Worm (Caenorhabditis elegans) whole organism, mixed stage, embryonic: ENCODE results near the gene C23H3.9.
A peak's percentile ranks its signal among the peaks of the same experiment; 100 is the strongest.

ENCODE experiments used
- M03D4.4 ChIP-seq: sonication (generic microtip); optimal IDR thresholded peaks from 2 replicates; lab custom pipeline; 2017; ENCODE audit warnings: mild to moderate bottlenecking, missing genetic modification characterization, missing compliant biosample characterization
- ceh-39 ChIP-seq: fragments of 150-350 bp; optimal IDR thresholded peaks from 2 replicates; lab custom pipeline; 2014; ENCODE audit warnings: missing biosample characterization, missing genetic modification characterization
- ceh-43 ChIP-seq: fragments of 200-800 bp; sonication (Bioruptor generic); optimal IDR thresholded peaks from 2 replicates; lab custom pipeline; 2018; ENCODE audit warnings: mild to moderate bottlenecking, missing genetic modification characterization, moderate library complexity, missing compliant biosample characterization
- ceh-83 ChIP-seq: fragments of 200-800 bp; sonication (Bioruptor generic); optimal IDR thresholded peaks from 2 replicates; lab custom pipeline; 2018; ENCODE audit warnings: mild to moderate bottlenecking, missing genetic modification characterization, missing compliant biosample characterization
- ces-1 ChIP-seq: fragments of 150-350 bp; optimal IDR thresholded peaks from 2 replicates; lab custom pipeline; 2014; ENCODE audit warnings: missing biosample characterization, missing genetic modification reagents, missing genetic modification characterization
- drap-1 ChIP-seq: fragments of 200-800 bp; sonication (Bioruptor generic); optimal IDR thresholded peaks from 3 replicates; lab custom pipeline; 2018; ENCODE audit warnings: mild to moderate bottlenecking, missing genetic modification characterization, missing compliant biosample characterization
- elt-1 ChIP-seq: sonication (generic microtip); optimal IDR thresholded peaks from 2 replicates; lab custom pipeline; 2017; ENCODE audit warnings: missing genetic modification characterization, mild to moderate bottlenecking, missing compliant biosample characterization, antibody characterized with exemption, moderate library complexity, borderline replicate concordance; ENCODE audit not compliant: insufficient read depth
- elt-3 ChIP-seq: fragments of 150-350 bp; optimal IDR thresholded peaks from 2 replicates; lab custom pipeline; 2014; ENCODE audit warnings: missing biosample characterization, missing genetic modification characterization
- flh-1 ChIP-seq: fragments of 200-800 bp; sonication (Bioruptor generic); optimal IDR thresholded peaks from 2 replicates; lab custom pipeline; 2018; ENCODE audit warnings: mild to moderate bottlenecking, missing genetic modification characterization, moderate library complexity, missing compliant biosample characterization
- ham-2 ChIP-seq: fragments of 200-800 bp; sonication (Bioruptor generic); optimal IDR thresholded peaks from 2 replicates; lab custom pipeline; 2018; ENCODE audit warnings: mild to moderate bottlenecking, missing genetic modification characterization, missing compliant biosample characterization
- hlh-1 ChIP-seq: fragments of 150-350 bp; optimal IDR thresholded peaks from 2 replicates; lab custom pipeline; 2014; ENCODE audit warnings: missing biosample characterization, missing genetic modification reagents, missing genetic modification characterization
- lin-13 ChIP-seq: fragments of 150-350 bp; optimal IDR thresholded peaks from 2 replicates; lab custom pipeline; 2014; ENCODE audit warnings: missing biosample characterization, missing genetic modification characterization
- lin-32 ChIP-seq: fragments of 200-800 bp; sonication (Bioruptor generic); optimal IDR thresholded peaks from 2 replicates; lab custom pipeline; 2018; ENCODE audit warnings: mild to moderate bottlenecking, missing genetic modification characterization, missing compliant biosample characterization
- lsy-2 ChIP-seq: fragments of 150-350 bp; optimal IDR thresholded peaks from 2 replicates; lab custom pipeline; 2014; ENCODE audit warnings: missing biosample characterization, missing genetic modification characterization
- mab-5 ChIP-seq: fragments of 150-350 bp; optimal IDR thresholded peaks from 2 replicates; lab custom pipeline; 2014; ENCODE audit warnings: missing biosample characterization, missing genetic modification characterization
- mep-1 ChIP-seq: fragments of 150-350 bp; optimal IDR thresholded peaks from 2 replicates; lab custom pipeline; 2017; ENCODE audit warnings: missing biosample characterization, missing genetic modification reagents, missing genetic modification characterization, inconsistent platforms
- mls-2 ChIP-seq: sonication (generic microtip); optimal IDR thresholded peaks from 2 replicates; lab custom pipeline; 2016; ENCODE audit warnings: mild to moderate bottlenecking, missing genetic modification characterization, moderate library complexity, missing compliant biosample characterization
- nhr-12 ChIP-seq: fragments of 150-350 bp; optimal IDR thresholded peaks from 2 replicates; lab custom pipeline; 2014; ENCODE audit warnings: missing biosample characterization, missing genetic modification characterization
- nhr-2 ChIP-seq: fragments of 150-350 bp; optimal IDR thresholded peaks from 2 replicates; lab custom pipeline; 2014; ENCODE audit warnings: missing biosample characterization, missing genetic modification characterization
- nhr-237 ChIP-seq: fragments of 150-350 bp; optimal IDR thresholded peaks from 2 replicates; lab custom pipeline; 2014; ENCODE audit warnings: missing biosample characterization, missing genetic modification characterization
- nhr-28 ChIP-seq: fragments of 150-350 bp; optimal IDR thresholded peaks from 2 replicates; lab custom pipeline; 2014; ENCODE audit warnings: missing biosample characterization, missing genetic modification characterization
- pha-4 ChIP-seq: fragments of 150-350 bp; optimal IDR thresholded peaks from 2 replicates; lab custom pipeline; 2018; ENCODE audit warnings: missing biosample characterization, missing genetic modification reagents, missing genetic modification characterization
- sem-2 ChIP-seq: fragments of 200-800 bp; sonication (Bioruptor generic); optimal IDR thresholded peaks from 2 replicates; lab custom pipeline; 2018; ENCODE audit warnings: mild to moderate bottlenecking, missing genetic modification characterization, missing compliant biosample characterization
- sptf-1 ChIP-seq: sonication (generic microtip); optimal IDR thresholded peaks from 2 replicates; lab custom pipeline; 2017; ENCODE audit warnings: mild to moderate bottlenecking, missing genetic modification characterization, moderate library complexity, missing compliant biosample characterization
- tbx-8 ChIP-seq: fragments of 200-800 bp; sonication (Bioruptor generic); optimal IDR thresholded peaks from 2 replicates; lab custom pipeline; 2018; ENCODE audit warnings: mild to moderate bottlenecking, missing genetic modification characterization, moderate library complexity, missing compliant biosample characterization
- unc-120 ChIP-seq: sonication (generic microtip); optimal IDR thresholded peaks from 2 replicates; lab custom pipeline; 2017; ENCODE audit warnings: missing genetic modification characterization, missing compliant biosample characterization; ENCODE audit not compliant: poor library complexity, severe bottlenecking
- unc-39 ChIP-seq: fragments of 150-350 bp; optimal IDR thresholded peaks from 2 replicates; lab custom pipeline; 2014; ENCODE audit warnings: missing biosample characterization, missing genetic modification characterization
- unc-62 ChIP-seq: fragments of 150-350 bp; optimal IDR thresholded peaks from 2 replicates; lab custom pipeline; 2014; ENCODE audit warnings: missing biosample characterization, missing genetic modification reagents, missing genetic modification characterization
- zip-8 ChIP-seq: fragments of 150-350 bp; optimal IDR thresholded peaks from 2 replicates; lab custom pipeline; 2014; ENCODE audit warnings: missing biosample characterization, missing genetic modification characterization
- ztf-11 ChIP-seq: fragments of 150-350 bp; optimal IDR thresholded peaks from 2 replicates; lab custom pipeline; 2014; ENCODE audit warnings: missing biosample characterization, missing genetic modification characterization

The C23H3.9 gene

ce11 chrII:46116-46515 is 33.0 kb downstream of the C23H3.9 start, which contains the start of gene rpt-4:
Gene rpt-4, minus strand, starts transcription at chrII:46216.
- TF ChIP-seq pha-4 (tag; lab: Kevin White, UChicago) (no peak), ceh-43 (GFP tag; lab: Kevin White, UChicago) (no peak), sptf-1 (no peak), mab-5 (tag; lab: Kevin White, UChicago) (no peak), mep-1 (no peak), ham-2 (GFP tag; lab: Kevin White, UChicago) (no peak), nhr-28 (tag; lab: Kevin White, UChicago) (no peak), elt-1 (tag; lab: Kevin White, UChicago) (no peak), mls-2 (no peak), tbx-8 (GFP tag; lab: Kevin White, UChicago) (no peak), lin-13 (tag; lab: Kevin White, UChicago) (no peak), unc-62 (GFP tag; lab: Kevin White, UChicago) (no peak), unc-39 (tag; lab: Kevin White, UChicago) (no peak)
- TF ChIP-seq, all 35 proteins: peak for 0

DNA sequence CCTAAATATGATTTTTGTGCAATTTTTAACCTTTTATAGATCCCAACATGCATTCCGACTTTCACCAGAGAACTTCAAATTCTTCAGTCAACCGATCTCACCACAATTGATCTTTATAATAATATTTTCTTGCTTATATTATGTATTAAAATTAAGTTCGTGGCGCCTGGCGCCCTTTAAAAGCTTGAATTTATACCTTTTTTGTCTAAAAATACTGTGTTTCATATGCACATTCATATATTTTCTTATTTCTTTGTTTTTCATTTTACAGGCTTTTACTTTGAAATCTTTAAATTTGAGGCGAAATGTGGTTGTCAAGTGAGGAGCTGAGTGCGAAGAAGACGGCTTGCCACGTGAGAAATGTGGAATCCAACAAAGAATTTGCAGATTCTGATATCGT is 34.3 kb downstream of the C23H3.9 start, which contains the start of gene rpoa-49:
rpoa-49 (plus strand) TSS at position 301 of the 400 bp plus-strand sequence.
- TF ChIP-seq sptf-1: no peak
- no peak for TF ChIP-seq hlh-1 (tag; lab: Kevin White, UChicago)
- TF ChIP-seq flh-1: no peak
- no peak for TF ChIP-seq sem-2 (GFP tag; lab: Kevin White, UChicago)
- TF ChIP-seq unc-39 (tag; lab: Kevin White, UChicago): no peak
- no peak for TF ChIP-seq tbx-8 (GFP tag; lab: Kevin White, UChicago)

DNA sequence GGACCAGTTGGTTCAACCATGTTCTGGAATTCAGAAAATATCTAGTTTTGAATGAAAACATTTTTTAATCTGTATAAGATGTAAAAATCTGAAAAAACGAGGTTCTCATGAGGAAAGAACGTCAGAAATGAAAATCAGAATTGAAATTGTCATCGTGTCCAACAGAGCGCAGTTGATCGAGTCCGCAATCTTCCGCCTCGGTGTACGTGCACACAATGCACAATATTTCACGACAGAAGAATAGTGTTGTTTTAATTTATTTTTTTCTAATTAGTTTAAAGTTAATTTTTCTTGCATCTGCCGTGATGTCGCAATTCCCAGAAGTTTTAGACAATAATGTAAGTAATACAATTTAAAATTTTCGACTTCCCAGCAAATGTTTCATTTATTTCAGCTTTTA is 35.4 kb downstream of the C23H3.9 start, which contains the start of gene nfyc-1:
nfyc-1 (plus strand) TSS at position 268 of the 400 bp plus-strand sequence.
- TF ChIP-seq elt-1 (tag; lab: Kevin White, UChicago) (no peak), hlh-1 (tag; lab: Kevin White, UChicago) (no peak), ztf-11 (no peak), tbx-8 (GFP tag; lab: Kevin White, UChicago) (no peak), pha-4 (tag; lab: Kevin White, UChicago) (peak; percentile 74), ces-1 (GFP tag; lab: Kevin White, UChicago) (peak; percentile 90), lin-32 (GFP tag; lab: Kevin White, UChicago) (no peak), lin-13 (tag; lab: Kevin White, UChicago) (peak; percentile 50), nhr-237 (tag; lab: Kevin White, UChicago) (peak; percentile 51), lsy-2 (tag; lab: Kevin White, UChicago) (peak; percentile 57), unc-39 (tag; lab: Kevin White, UChicago) (no peak), mep-1 (peak; percentile 66)
- TF ChIP-seq, all 35 proteins: peak for 6

ce11 chrII:41914-42313 is 37.2 kb downstream of the C23H3.9 start, which contains the start of gene F23F1.10:
Gene F23F1.10, minus strand, starts transcription at chrII:41982.
- TF ChIP-seq pha-4 (tag; lab: Kevin White, UChicago) (no peak), nhr-2 (tag; lab: Kevin White, UChicago) (no peak), unc-120 (tag; lab: Kevin White, UChicago) (no peak)

ce11 chrII:39437-39836 is 39.6 kb downstream of the C23H3.9 start, which contains the start of gene spp-24:
Gene spp-24, minus strand, starts transcription at chrII:39537.
- TF ChIP-seq drap-1 (GFP tag; lab: Kevin White, UChicago): no peak
- TF ChIP-seq sptf-1: no peak
- no peak for TF ChIP-seq lin-32 (GFP tag; lab: Kevin White, UChicago)
- no peak for TF ChIP-seq ham-2 (GFP tag; lab: Kevin White, UChicago)
- TF ChIP-seq flh-1: no peak
- no peak for TF ChIP-seq elt-1 (tag; lab: Kevin White, UChicago)
- no peak for TF ChIP-seq nhr-12 (tag; lab: Kevin White, UChicago)
- TF ChIP-seq, all 35 proteins: peak for 0

ce11 chrII:37213-37612 is 41.9 kb downstream of the C23H3.9 start, which contains the start of gene F23F1.6:
Gene F23F1.6, minus strand, starts transcription at chrII:37313.
- TF ChIP-seq ceh-83 (GFP tag; lab: Kevin White, UChicago) (no peak), flh-1 (no peak), ztf-11 (no peak), zip-8 (tag; lab: Kevin White, UChicago) (no peak), nhr-28 (tag; lab: Kevin White, UChicago) (no peak), elt-3 (tag; lab: Kevin White, UChicago) (no peak), hlh-1 (tag; lab: Kevin White, UChicago) (no peak), ceh-39 (tag; lab: Kevin White, UChicago) (no peak), M03D4.4 (tag; lab: Kevin White, UChicago) (no peak), drap-1 (GFP tag; lab: Kevin White, UChicago) (no peak), ceh-43 (GFP tag; lab: Kevin White, UChicago) (no peak), mab-5 (tag; lab: Kevin White, UChicago) (no peak), nhr-2 (tag; lab: Kevin White, UChicago) (no peak)
